Fruit fly (Drosophila melanogaster): ENCODE data around the gene Ufd4.

dm6 chr2L:10306518-10307260 is 14.5 kb upstream of the Ufd4 start, which contains the start of the genes CG5390 and CG4968:
- TF ChIP-seq CG8478 (optimal IDR thresholded peaks at IDR 0.05) (no peak), Dll (optimal IDR thresholded peaks at IDR 0.05) (no peak), pan (optimal IDR thresholded peaks at IDR 0.05) (no peak), psq (optimal IDR thresholded peaks at IDR 0.05) (no peak)

All from whole organism.